Fruit fly (Drosophila melanogaster) whole organism, embryonic: ENCODE measurements around the gene CG34126.

Experiments
- Blimp-1 ChIP-seq: fragments of 200-800 bp; sonication (Bioruptor generic); optimal IDR thresholded peaks from 3 replicates; lab custom pipeline; 2018; ENCODE audit warnings: missing biosample characterization, missing genetic modification characterization, mild to moderate bottlenecking, moderate library complexity, missing genetic modification reagents
- CG14860 ChIP-seq: fragments of 200-800 bp; sonication (Bioruptor generic); IDR thresholded peaks from 3 replicates; pipeline ENCODE4 v1.3.6; 2022; ENCODE audit warnings: missing biosample characterization, missing genetic modification characterization; ENCODE audit not compliant: partially characterized antibody
- CG15479 ChIP-seq: fragments of 200-800 bp; sonication (Bioruptor generic); optimal IDR thresholded peaks from 3 replicates; lab custom pipeline; 2019; ENCODE audit warnings: missing biosample characterization, mild to moderate bottlenecking, missing genetic modification characterization, moderate library complexity
- CG16813 ChIP-seq: fragments of 200-800 bp; sonication (Bioruptor generic); IDR thresholded peaks from 3 replicates; pipeline ENCODE4 v1.3.6; 2022; ENCODE audit warnings: missing biosample characterization, missing genetic modification characterization; ENCODE audit not compliant: partially characterized antibody
- CG34376 ChIP-seq: fragments of 200-800 bp; sonication (Bioruptor generic); optimal IDR thresholded peaks from 2 replicates; lab custom pipeline; 2018; ENCODE audit warnings: missing biosample characterization, mild to moderate bottlenecking, missing genetic modification characterization
- CG8359 ChIP-seq: fragments of 200-800 bp; sonication (Bioruptor generic); optimal IDR thresholded peaks from 2 replicates; lab custom pipeline; 2017; ENCODE audit warnings: missing biosample characterization, mild to moderate bottlenecking, missing genetic modification characterization, borderline replicate concordance
- CG9817 ChIP-seq: fragments of 200-800 bp; sonication (Bioruptor generic); optimal IDR thresholded peaks from 2 replicates; lab custom pipeline; 2018; ENCODE audit warnings: missing biosample characterization, mild to moderate bottlenecking, missing genetic modification characterization, moderate library complexity
- D19B ChIP-seq: fragments of 200-800 bp; sonication (Bioruptor generic); optimal IDR thresholded peaks from 2 replicates; lab custom pipeline; 2017; ENCODE audit warnings: missing biosample characterization, mild to moderate bottlenecking, missing genetic modification characterization
- Dref ChIP-seq: fragments of 200-800 bp; sonication (Bioruptor generic); IDR thresholded peaks from 2 replicates; pipeline ENCODE4 v1.3.6; 2022; ENCODE audit warnings: missing biosample characterization, missing genetic modification characterization
- HHEX ChIP-seq: fragments of 200-800 bp; sonication (Bioruptor generic); optimal IDR thresholded peaks from 3 replicates; lab custom pipeline; 2017; ENCODE audit warnings: missing biosample characterization, mild to moderate bottlenecking, missing genetic modification characterization, missing genetic modification reagents
- Hr3 ChIP-seq: fragments of 200-800 bp; sonication (Bioruptor generic); optimal IDR thresholded peaks from 3 replicates; lab custom pipeline; 2016; ENCODE audit warnings: missing biosample characterization, missing genetic modification characterization
- Hr51 ChIP-seq, 2 experiments: fragments of 200-800 bp; sonication (Bioruptor generic); optimal IDR thresholded peaks; 2 replicates in 1 of 2; 3 replicates in 1 of 2; lab custom pipeline; 2016 to 2018; ENCODE audit warnings: missing biosample characterization in 2 of 2, missing genetic modification characterization in 2 of 2, mild to moderate bottlenecking in 1 of 2, moderate library complexity in 1 of 2
- PHDP ChIP-seq: fragments of 200-800 bp; sonication (Bioruptor generic); optimal IDR thresholded peaks from 3 replicates; lab custom pipeline; 2018; ENCODE audit warnings: missing biosample characterization, mild to moderate bottlenecking, missing genetic modification characterization, moderate library complexity
- Spps ChIP-seq: fragments of 200-800 bp; sonication (Bioruptor generic); optimal IDR thresholded peaks from 2 replicates; lab custom pipeline; 2018; ENCODE audit warnings: missing biosample characterization, mild to moderate bottlenecking, missing genetic modification characterization
- Vsx1 ChIP-seq: fragments of 200-800 bp; sonication (Bioruptor generic); optimal IDR thresholded peaks from 2 replicates; lab custom pipeline; 2017; ENCODE audit warnings: missing biosample characterization, mild to moderate bottlenecking, missing genetic modification characterization, missing genetic modification reagents
- ato ChIP-seq: fragments of 200-800 bp; sonication (Bioruptor generic); IDR thresholded peaks from 2 replicates; pipeline ENCODE4 v1.3.6; 2022; ENCODE audit warnings: missing biosample characterization, missing genetic modification characterization; ENCODE audit not compliant: partially characterized antibody
- br ChIP-seq: fragments of >200 bp; optimal IDR thresholded peaks from 2 replicates; lab custom pipeline; 2017
- cwo ChIP-seq: fragments of 200-800 bp; sonication (Bioruptor generic); optimal IDR thresholded peaks from 3 replicates; lab custom pipeline; 2017; ENCODE audit warnings: missing biosample characterization, missing genetic modification characterization, mild to moderate bottlenecking, moderate library complexity, missing genetic modification reagents
- eve ChIP-seq, 2 experiments: fragments of >200 bp; optimal IDR thresholded peaks; 2 replicates each; lab custom pipeline; 2017; ENCODE audit warnings: missing biosample characterization in 2 of 2, missing genetic modification characterization in 2 of 2
- exex ChIP-seq: fragments of 200-800 bp; sonication (Bioruptor generic); optimal IDR thresholded peaks from 4 replicates; lab custom pipeline; 2018; ENCODE audit warnings: missing biosample characterization, mild to moderate bottlenecking, missing genetic modification characterization, moderate library complexity
- mam ChIP-seq: fragments of 200-800 bp; sonication (Bioruptor generic); optimal IDR thresholded peaks from 3 replicates; lab custom pipeline; 2016; ENCODE audit warnings: missing biosample characterization, missing genetic modification characterization
- sd ChIP-seq: fragments of 200-800 bp; sonication (Bioruptor generic); optimal IDR thresholded peaks from 3 replicates; lab custom pipeline; 2018; ENCODE audit warnings: missing biosample characterization, mild to moderate bottlenecking, missing genetic modification characterization, moderate library complexity
- sens ChIP-seq: fragments of 200-800 bp; sonication (Bioruptor generic); peaks from one replicate; lab custom pipeline; 2016; ENCODE audit warnings: missing biosample characterization, missing genetic modification characterization
- sens-2 ChIP-seq: fragments of 200-800 bp; sonication (Bioruptor generic); IDR thresholded peaks from 2 replicates; pipeline ENCODE4 v1.3.6; 2022; ENCODE audit warnings: missing biosample characterization, missing genetic modification characterization
- seq ChIP-seq: fragments of 200-800 bp; sonication (Bioruptor generic); IDR thresholded peaks from 2 replicates; pipeline ENCODE4 v1.3.6; 2022; ENCODE audit warnings: missing biosample characterization, missing genetic modification characterization
- sug ChIP-seq: fragments of 200-800 bp; optimal IDR thresholded peaks from 2 replicates; lab custom pipeline; 2019; ENCODE audit warnings: missing biosample characterization, mild to moderate bottlenecking, missing genetic modification characterization, moderate library complexity
- tll ChIP-seq, 2 experiments: fragments of 200-800 bp in 1 of 2; fragments of >200 bp in 1 of 2; sonication (Bioruptor generic) in 1 of 2; optimal IDR thresholded peaks; 2 replicates each; lab custom pipeline; 2017 to 2019; ENCODE audit warnings: missing biosample characterization in 2 of 2, missing genetic modification characterization in 2 of 2, mild to moderate bottlenecking in 1 of 2, moderate library complexity in 1 of 2
- tup ChIP-seq: fragments of 200-800 bp; sonication (Bioruptor generic); optimal IDR thresholded peaks from 2 replicates; lab custom pipeline; 2016; ENCODE audit warnings: missing biosample characterization, mild to moderate bottlenecking, missing genetic modification characterization, moderate library complexity
- unc-4 ChIP-seq: fragments of 200-800 bp; sonication (Bioruptor generic); IDR thresholded peaks from 2 replicates; pipeline ENCODE4 v1.3.6; 2022; ENCODE audit warnings: missing biosample characterization, missing genetic modification characterization; ENCODE audit not compliant: partially characterized antibody
- vvl ChIP-seq: fragments of 200-800 bp; sonication (Bioruptor generic); IDR thresholded peaks from 2 replicates; pipeline ENCODE4 v1.3.6; 2022; ENCODE audit warnings: missing biosample characterization, missing genetic modification characterization
- zen ChIP-seq: fragments of 200-800 bp; sonication (Bioruptor generic); optimal IDR thresholded peaks from 3 replicates; lab custom pipeline; 2018; ENCODE audit warnings: missing biosample characterization, mild to moderate bottlenecking, missing genetic modification characterization, moderate library complexity

Gene CG34126

dm6 chr2L:4995010-4995836, 13.8 kb downstream of the CG34126 start (continued):
- no peak for TF ChIP-seq tup
- TF ChIP-seq CG15479 (GFP tag; lab: Kevin White, UChicago): peak; percentile 35
- peak; percentile 50 for TF ChIP-seq sens (GFP tag; lab: Kevin White, UChicago)
- peak; percentile 86 for TF ChIP-seq sd (tag; lab: Kevin White, UChicago)
- no peak for TF ChIP-seq CG16813

dm6 chr2L:4995837-4996136, 14.4 kb downstream of the CG34126 start:
- TF ChIP-seq mam (GFP tag; lab: Kevin White, UChicago): no peak
- peak; percentile 20 for TF ChIP-seq sd (tag; lab: Kevin White, UChicago)
- TF ChIP-seq HHEX: peak; percentile 2
- peak; percentile 92 for TF ChIP-seq zen (tag; lab: Kevin White, UChicago)
- TF ChIP-seq CG14860 (GFP tag; lab: Robert Waterston, UW): no peak
- peak; percentile 55; the same call in 1 of the 2 replicates for TF ChIP-seq sens-2 (GFP tag; lab: Robert Waterston, UW)
- TF ChIP-seq Spps (tag; lab: Kevin White, UChicago): no peak
- peak; percentile 67 for TF ChIP-seq sug (tag; lab: Kevin White, UChicago)
- TF ChIP-seq D19B (GFP tag; lab: Kevin White, UChicago): no peak
- TF ChIP-seq br (lab: Kevin White, UChicago): no peak
- TF ChIP-seq Hr51 (GFP tag; optimal IDR thresholded peaks at IDR 0.05; lab: Kevin White, UChicago): no peak
- no peak for TF ChIP-seq CG9817 (tag; lab: Kevin White, UChicago)
- TF ChIP-seq cwo (GFP tag; lab: Kevin White, UChicago): peak; percentile 27
- TF ChIP-seq CG8359 (GFP tag; lab: Kevin White, UChicago): no peak
- TF ChIP-seq CG34376: peak; percentile 36
- TF ChIP-seq Hr3 (GFP tag; lab: Kevin White, UChicago): no peak
- TF ChIP-seq PHDP (tag; lab: Kevin White, UChicago): peak; percentile 4
- no peak for TF ChIP-seq Dref (GFP tag; lab: Robert Waterston, UW)
- no peak for TF ChIP-seq unc-4 (GFP tag; lab: Robert Waterston, UW)
- peak in 1 of 2 experiments; percentile 27 for TF ChIP-seq tll (GFP tag; optimal IDR thresholded peaks at IDR 0.05; lab: Kevin White, UChicago)
- TF ChIP-seq exex (tag; lab: Kevin White, UChicago): peak; percentile 98
- TF ChIP-seq Vsx1 (GFP tag; lab: Kevin White, UChicago): peak; percentile 71

DNA sequence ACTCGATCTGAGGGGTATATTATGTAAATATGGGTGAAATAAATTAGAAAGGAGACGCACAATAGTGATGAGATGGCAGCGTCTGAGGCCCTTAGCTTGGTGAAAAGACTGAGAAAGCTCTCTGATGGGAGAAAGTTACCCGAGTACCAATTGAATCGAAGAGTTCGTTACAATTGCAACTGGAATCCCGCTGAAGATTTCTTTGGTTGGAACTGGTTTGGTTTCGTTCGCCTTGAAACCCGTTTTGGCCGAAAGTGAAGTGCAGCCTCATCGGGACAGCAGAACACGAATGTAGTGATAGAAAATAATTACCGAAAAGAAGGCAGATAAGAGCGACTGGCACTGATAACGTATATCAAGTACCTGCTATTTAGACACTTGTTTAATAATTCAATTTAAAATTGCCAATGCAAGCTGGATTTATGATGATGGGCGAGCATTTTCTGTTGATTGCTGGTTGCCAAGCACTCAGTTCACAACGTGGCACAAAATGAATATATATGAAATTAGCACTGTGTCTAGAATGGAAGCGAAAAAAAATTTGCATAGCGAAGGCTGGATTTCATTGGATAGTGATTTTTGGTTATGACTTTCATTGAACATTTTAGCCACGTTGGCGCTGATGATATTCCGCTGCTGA, 15.0 kb downstream of the CG34126 start:
- TF ChIP-seq eve (GFP tag; optimal IDR thresholded peaks at IDR 0.05; lab: Kevin White, UChicago) (peak in 1 of 2 experiments; percentile 69), Blimp-1 (peak; percentile 71), vvl (GFP tag; lab: Robert Waterston, UW) (peak; percentile 51; the same call in 1 of the 2 replicates), ato (0 out of 2 replicates have a peak, but pooled peaks have one; percentile 9), seq (no peak)
- TF ChIP-seq, all 482 proteins: peak for 4
